Fruit fly (Drosophila melanogaster) whole organism, wandering third instar larva: ENCODE results near the gene CG12112.

Source experiments
- Abd-B ChIP-seq: fragments of >200 bp; optimal IDR thresholded peaks from 2 replicates; lab custom pipeline; 2017; ENCODE audit warnings: missing biosample characterization, missing genetic modification characterization
- CG32264 ChIP-seq: fragments of 200-800 bp; sonication (Bioruptor generic); optimal IDR thresholded peaks from 2 replicates; lab custom pipeline; 2016; ENCODE audit warnings: missing biosample characterization, missing genetic modification characterization
- CG9705 ChIP-seq: fragments of 200-800 bp; sonication (Bioruptor generic); optimal IDR thresholded peaks from 2 replicates; lab custom pipeline; 2018; ENCODE audit warnings: missing biosample characterization, mild to moderate bottlenecking, missing genetic modification characterization
- CrebA ChIP-seq: fragments of 200-800 bp; sonication (Bioruptor generic); optimal IDR thresholded peaks from 2 replicates; lab custom pipeline; 2016; ENCODE audit warnings: missing biosample characterization, mild to moderate bottlenecking, missing genetic modification characterization, borderline replicate concordance
- Dfd ChIP-seq: fragments of >200 bp; optimal IDR thresholded peaks from 2 replicates; lab custom pipeline; 2017; ENCODE audit warnings: missing biosample characterization, missing genetic modification characterization
- GATAd ChIP-seq: sonication (Bioruptor generic); optimal IDR thresholded peaks from 2 replicates; lab custom pipeline; 2016; ENCODE audit warnings: missing biosample characterization, missing genetic modification characterization
- HLH106 ChIP-seq: fragments of 200-800 bp; optimal IDR thresholded peaks from 3 replicates; lab custom pipeline; 2019; ENCODE audit warnings: missing biosample characterization, mild to moderate bottlenecking, missing genetic modification characterization, moderate library complexity
- Hnf4 ChIP-seq: fragments of 200-800 bp; sonication (Bioruptor generic); optimal IDR thresholded peaks from 2 replicates; lab custom pipeline; 2016; ENCODE audit warnings: missing biosample characterization, mild to moderate bottlenecking, missing genetic modification characterization
- Hr78 ChIP-seq: fragments of >200 bp; optimal IDR thresholded peaks from 2 replicates; lab custom pipeline; 2017; ENCODE audit warnings: missing biosample characterization, missing genetic modification characterization
- Hr83 ChIP-seq: fragments of 200-300 bp; sonication (Bioruptor generic); optimal IDR thresholded peaks from 2 replicates; lab custom pipeline; 2016; ENCODE audit warnings: missing biosample characterization, mild to moderate bottlenecking, missing genetic modification characterization, moderate library complexity; ENCODE audit not compliant: poor library complexity, severe bottlenecking
- Jra ChIP-seq: sonication (Bioruptor generic); optimal IDR thresholded peaks from 2 replicates; lab custom pipeline; 2016; ENCODE audit warnings: missing biosample characterization, missing genetic modification characterization
- Myc ChIP-seq: fragments of >200 bp; optimal IDR thresholded peaks from 2 replicates; lab custom pipeline; 2017
- N ChIP-seq: fragments of >200 bp; optimal IDR thresholded peaks from 2 replicates; lab custom pipeline; 2018; ENCODE audit warnings: missing biosample characterization, missing external identifiers, missing genetic modification characterization
- OdsH ChIP-seq: fragments of 200-800 bp; sonication (Bioruptor generic); optimal IDR thresholded peaks from 2 replicates; lab custom pipeline; 2016; ENCODE audit warnings: missing biosample characterization, mild to moderate bottlenecking, missing genetic modification characterization
- Rel ChIP-seq, 2 experiments: fragments of 200-800 bp; sonication (Bioruptor generic) in 1 of 2; optimal IDR thresholded peaks; 2 replicates in 1 of 2; 3 replicates in 1 of 2; lab custom pipeline; 2016 to 2019; ENCODE audit warnings: mild to moderate bottlenecking in 2 of 2, missing biosample characterization in 2 of 2, missing genetic modification characterization in 2 of 2, moderate library complexity in 1 of 2
- Sp1 ChIP-seq: fragments of 200-800 bp; sonication (Bioruptor generic); optimal IDR thresholded peaks from 3 replicates; lab custom pipeline; 2019; ENCODE audit warnings: missing biosample characterization, mild to moderate bottlenecking, missing genetic modification characterization, moderate library complexity
- Vsx2 ChIP-seq: fragments of 200-300, 225-300 bp; sonication (Bioruptor generic); optimal IDR thresholded peaks from 2 replicates; lab custom pipeline; 2018; ENCODE audit warnings: missing biosample characterization, missing genetic modification characterization; ENCODE audit not compliant: partially characterized antibody
- br ChIP-seq: fragments of 200-800 bp; sonication (Bioruptor generic); optimal IDR thresholded peaks from 2 replicates; lab custom pipeline; 2016; ENCODE audit warnings: missing biosample characterization, missing genetic modification characterization
- dl ChIP-seq, 2 experiments: fragments of 175-275, 200-275 bp in 1 of 2; fragments of 200-275 bp in 1 of 2; sonication (Bioruptor generic); optimal IDR thresholded peaks; lab custom pipeline; 2018; ENCODE audit warnings: mild to moderate bottlenecking in 2 of 2, missing biosample characterization in 2 of 2, missing genetic modification characterization in 2 of 2, moderate library complexity in 2 of 2; ENCODE audit not compliant: partially characterized antibody in 2 of 2, insufficient read depth in 1 of 2
- dmrt93B ChIP-seq: fragments of 200-800 bp; sonication (Bioruptor generic); optimal IDR thresholded peaks from 2 replicates; lab custom pipeline; 2018; ENCODE audit warnings: missing biosample characterization, mild to moderate bottlenecking, missing genetic modification characterization
- dsf ChIP-seq: sonication (Bioruptor generic); optimal IDR thresholded peaks from 2 replicates; lab custom pipeline; 2016; ENCODE audit warnings: missing biosample characterization, missing genetic modification characterization, borderline replicate concordance
- ey ChIP-seq: fragments of 200-800 bp; sonication (Bioruptor generic); optimal IDR thresholded peaks from 2 replicates; lab custom pipeline; 2016; ENCODE audit warnings: missing biosample characterization, missing genetic modification characterization
- foxo ChIP-seq, 2 experiments: fragments of 200-800 bp; sonication (Bioruptor generic); optimal IDR thresholded peaks; 2 replicates in 1 of 2; 3 replicates in 1 of 2; lab custom pipeline; 2016 to 2017; ENCODE audit warnings: missing biosample characterization in 2 of 2, missing genetic modification characterization in 2 of 2
- fru ChIP-seq: fragments of 200-800 bp; sonication (Bioruptor generic); optimal IDR thresholded peaks from 3 replicates; lab custom pipeline; 2016; ENCODE audit warnings: missing biosample characterization, mild to moderate bottlenecking, missing genetic modification characterization
- h ChIP-seq: fragments of 200-800 bp; sonication (Bioruptor generic); optimal IDR thresholded peaks from 3 replicates; lab custom pipeline; 2016; ENCODE audit warnings: missing biosample characterization, mild to moderate bottlenecking, missing genetic modification characterization
- lola ChIP-seq: fragments of >200 bp; optimal IDR thresholded peaks from 2 replicates; lab custom pipeline; 2017; ENCODE audit warnings: missing biosample characterization, missing genetic modification characterization
- psq ChIP-seq: fragments of 200-800 bp; sonication (Bioruptor generic); optimal IDR thresholded peaks from 3 replicates; lab custom pipeline; 2017; ENCODE audit warnings: missing biosample characterization, mild to moderate bottlenecking, missing genetic modification characterization, moderate library complexity
- rgr ChIP-seq: fragments of 200-800 bp; sonication (Bioruptor generic); optimal IDR thresholded peaks from 3 replicates; lab custom pipeline; 2016; ENCODE audit warnings: missing biosample characterization, mild to moderate bottlenecking, missing genetic modification characterization
- sage ChIP-seq: fragments of 200-800 bp; sonication (Bioruptor generic); optimal IDR thresholded peaks from 2 replicates; lab custom pipeline; 2016; ENCODE audit warnings: missing biosample characterization, mild to moderate bottlenecking, missing genetic modification characterization
- sv ChIP-seq: fragments of 200-800 bp; sonication (Bioruptor generic); optimal IDR thresholded peaks from 3 replicates; lab custom pipeline; 2016; ENCODE audit warnings: missing biosample characterization, missing genetic modification characterization
- tai ChIP-seq: sonication (Bioruptor generic); optimal IDR thresholded peaks from 2 replicates; lab custom pipeline; 2016; ENCODE audit warnings: missing biosample characterization, missing genetic modification characterization
- usp ChIP-seq: fragments of >200 bp; optimal IDR thresholded peaks from 2 replicates; lab custom pipeline; 2017; ENCODE audit warnings: missing biosample characterization, missing genetic modification characterization
- woc ChIP-seq: sonication (Bioruptor generic); optimal IDR thresholded peaks from 2 replicates; lab custom pipeline; 2016; ENCODE audit warnings: missing biosample characterization, mild to moderate bottlenecking, missing genetic modification characterization

Gene CG12112

DNA sequence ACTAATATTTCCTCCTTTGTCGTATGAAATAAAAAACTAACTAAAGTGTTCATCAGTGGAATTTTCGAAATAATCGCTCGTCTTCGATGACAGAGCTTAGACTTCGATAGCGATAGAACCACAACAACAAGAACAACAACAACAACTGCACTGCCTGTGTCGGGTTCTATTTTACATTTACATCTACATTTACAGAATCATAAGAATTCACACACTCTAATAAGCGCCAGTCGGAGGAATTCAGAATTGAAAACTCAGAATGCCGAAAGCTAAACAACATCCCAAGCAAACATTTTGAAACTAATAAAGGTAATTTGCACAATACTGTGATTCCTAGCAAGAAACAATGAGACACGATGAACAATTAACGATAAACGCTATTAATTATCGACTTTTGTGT, 5.7 kb downstream of the CG12112 start:
- no peak for TF ChIP-seq Hr83 (GFP tag; lab: Kevin White, UChicago)
- TF ChIP-seq N, result no peak
- TF ChIP-seq Hnf4, result no peak
- no peak for TF ChIP-seq woc (GFP tag; lab: Kevin White, UChicago)
- TF ChIP-seq Sp1 (GFP tag; lab: Kevin White, UChicago), result no peak
- no peak for TF ChIP-seq Jra (GFP tag; lab: Kevin White, UChicago)
- TF ChIP-seq Rel (GFP tag; optimal IDR thresholded peaks at IDR 0.05; lab: Kevin White, UChicago), result no peak
- no peak for TF ChIP-seq Rel (tag; optimal IDR thresholded peaks at IDR 0.05; lab: Kevin White, UChicago)
- no peak for TF ChIP-seq h (GFP tag; lab: Kevin White, UChicago)
- TF ChIP-seq dl (GFP tag; optimal IDR thresholded peaks at IDR 0.05; lab: Kevin White, UChicago; ENCODE audit: insufficient read depth in 1 of 2, partially characterized antibody in 2 of 2), result no peak

DNA sequence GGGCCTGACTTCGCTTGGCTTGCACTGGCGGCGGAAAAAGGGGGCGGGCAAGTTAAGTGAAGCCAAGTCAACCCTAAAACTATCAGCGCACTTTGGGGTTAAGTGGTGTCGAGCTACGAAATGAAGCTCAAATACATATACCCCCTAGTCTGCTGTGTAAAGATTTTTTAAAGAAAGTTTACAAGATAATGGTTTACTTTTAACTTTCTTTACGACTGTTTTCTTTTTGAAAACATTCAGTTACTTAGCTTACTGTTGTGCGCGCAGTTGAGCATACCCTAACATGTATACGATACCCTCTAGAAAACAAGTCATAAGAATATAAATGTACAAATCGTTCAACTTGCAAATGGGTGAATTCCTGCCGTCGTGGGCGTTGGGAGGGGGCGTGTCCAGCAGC, 17.3 kb downstream of the CG12112 start:
- TF ChIP-seq dl (GFP tag; optimal IDR thresholded peaks at IDR 0.05; lab: Kevin White, UChicago; ENCODE audit: insufficient read depth in 1 of 2, partially characterized antibody in 2 of 2) (no peak), br (GFP tag; lab: Kevin White, UChicago) (no peak), GATAd (GFP tag; lab: Kevin White, UChicago) (no peak), sv (GFP tag; lab: Kevin White, UChicago) (no peak), lola (GFP tag; lab: Kevin White, UChicago) (no peak), HLH106 (tag; lab: Kevin White, UChicago) (no peak), Hnf4 (no peak), N (no peak), sage (no peak), psq (GFP tag; lab: Kevin White, UChicago) (no peak), dsf (GFP tag; lab: Kevin White, UChicago) (no peak), tai (no peak), CG9705 (GFP tag; lab: Kevin White, UChicago) (no peak), OdsH (no peak), Sp1 (GFP tag; lab: Kevin White, UChicago) (no peak), Vsx2 (GFP tag; lab: Kevin White, UChicago) (no peak), Rel (GFP tag; optimal IDR thresholded peaks at IDR 0.05; lab: Kevin White, UChicago) (no peak), Rel (tag; optimal IDR thresholded peaks at IDR 0.05; lab: Kevin White, UChicago) (no peak), usp (GFP tag; lab: Kevin White, UChicago) (no peak)
- TF ChIP-seq, all 38 proteins: peak for 0

DNA sequence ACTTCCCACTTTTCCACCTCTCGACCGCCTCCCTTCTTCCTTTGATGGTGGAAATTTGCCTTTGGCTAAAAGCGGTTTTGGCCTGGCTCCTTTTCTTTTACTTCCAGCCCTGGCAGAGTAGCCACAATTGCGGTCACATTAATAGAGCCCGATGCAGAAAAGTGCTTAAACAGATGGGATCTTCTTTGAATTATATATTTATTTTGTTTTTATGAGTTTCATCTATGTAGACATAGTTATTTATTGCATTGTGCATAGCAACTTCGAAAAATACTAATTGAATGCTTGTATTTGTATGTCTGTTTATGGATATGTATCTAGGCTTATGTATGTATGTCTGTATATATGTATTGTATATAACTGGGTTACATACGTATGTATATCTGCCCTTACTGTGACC, 18.0 kb downstream of the CG12112 start:
- peak; percentile 25 for TF ChIP-seq ey
- no peak for TF ChIP-seq br (GFP tag; lab: Kevin White, UChicago)
- TF ChIP-seq fru, result peak; percentile 28
- peak; percentile 48 for TF ChIP-seq HLH106 (tag; lab: Kevin White, UChicago)
- no peak for TF ChIP-seq Hr83 (GFP tag; lab: Kevin White, UChicago)
- peak; percentile 15 for TF ChIP-seq h (GFP tag; lab: Kevin White, UChicago)
- TF ChIP-seq rgr (GFP tag; lab: Kevin White, UChicago), result no peak
- no peak for TF ChIP-seq Abd-B
- no peak for TF ChIP-seq usp (GFP tag; lab: Kevin White, UChicago)
- TF ChIP-seq foxo (GFP tag; optimal IDR thresholded peaks at IDR 0.05; lab: Kevin White, UChicago), result peak in 1 of 2 experiments; percentile 45
- peak; percentile 46 for TF ChIP-seq Sp1 (GFP tag; lab: Kevin White, UChicago)
- TF ChIP-seq Hr78, result no peak
- TF ChIP-seq Hnf4, result no peak

DNA sequence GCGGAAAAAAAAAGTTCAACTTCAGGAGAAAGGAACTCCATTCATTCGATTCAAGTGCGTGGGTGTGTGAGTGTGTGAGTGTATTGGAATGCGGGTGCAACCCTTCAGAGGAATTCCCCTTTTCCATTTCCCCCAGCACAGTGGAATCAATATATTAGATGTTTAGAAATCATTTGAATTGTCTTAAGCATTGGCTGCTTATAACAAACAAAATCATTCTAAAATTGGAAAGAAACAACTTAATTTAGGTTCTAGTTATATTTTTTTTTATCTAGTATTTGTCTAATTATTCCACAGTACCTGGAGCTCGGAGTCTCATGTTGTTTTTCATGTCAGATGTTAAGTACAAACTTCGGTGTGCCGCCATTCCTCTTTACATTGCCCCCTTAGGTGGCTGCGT, 21.0 kb downstream of the CG12112 start:
- peak; percentile 42 for TF ChIP-seq HLH106 (tag; lab: Kevin White, UChicago)
- TF ChIP-seq CG32264, result no peak
- TF ChIP-seq Sp1 (GFP tag; lab: Kevin White, UChicago), result peak; percentile 25
- peak; percentile 31 for TF ChIP-seq h (GFP tag; lab: Kevin White, UChicago)
- TF ChIP-seq rgr (GFP tag; lab: Kevin White, UChicago), result peak; percentile 14
- no peak for TF ChIP-seq ey
- TF ChIP-seq OdsH, result no peak

DNA sequence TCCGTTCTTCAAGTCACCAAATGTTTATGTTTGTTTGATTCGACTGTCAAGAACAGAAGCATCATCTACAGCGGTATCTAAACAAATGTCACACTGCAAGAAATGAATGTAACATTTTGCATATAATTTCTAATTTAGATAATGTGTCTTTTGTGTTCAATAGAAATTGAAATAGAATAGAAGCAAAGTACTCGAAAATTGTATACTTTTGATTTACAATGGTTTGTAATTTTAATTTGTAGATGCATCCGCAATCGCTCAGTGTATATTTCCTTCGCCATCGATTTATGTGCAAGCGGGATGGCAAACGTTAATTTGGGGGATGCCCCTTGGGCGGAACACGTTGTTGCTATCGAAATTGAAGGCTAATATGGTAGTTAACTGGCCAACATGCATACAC, 21.8 kb downstream of the CG12112 start:
- TF ChIP-seq CrebA (GFP tag; lab: Kevin White, UChicago) (no peak), HLH106 (tag; lab: Kevin White, UChicago) (peak; percentile 23), CG9705 (GFP tag; lab: Kevin White, UChicago) (no peak), Dfd (GFP tag; lab: Kevin White, UChicago) (no peak), Hr78 (no peak), GATAd (GFP tag; lab: Kevin White, UChicago) (no peak), tai (no peak), usp (GFP tag; lab: Kevin White, UChicago) (no peak), dsf (GFP tag; lab: Kevin White, UChicago) (no peak), CG32264 (no peak), OdsH (no peak), Vsx2 (GFP tag; lab: Kevin White, UChicago) (no peak), Hnf4 (peak; percentile 21), foxo (GFP tag; optimal IDR thresholded peaks at IDR 0.05; lab: Kevin White, UChicago) (peak in 1 of 2 experiments; percentile 46), h (GFP tag; lab: Kevin White, UChicago) (peak; percentile 17), sage (no peak), dmrt93B (no peak), sv (GFP tag; lab: Kevin White, UChicago) (no peak), Rel (GFP tag; optimal IDR thresholded peaks at IDR 0.05; lab: Kevin White, UChicago) (no peak), Rel (tag; optimal IDR thresholded peaks at IDR 0.05; lab: Kevin White, UChicago) (no peak), fru (peak; percentile 33), psq (GFP tag; lab: Kevin White, UChicago) (no peak), ey (peak; percentile 40), woc (GFP tag; lab: Kevin White, UChicago) (no peak), br (GFP tag; lab: Kevin White, UChicago) (no peak), Sp1 (GFP tag; lab: Kevin White, UChicago) (peak; percentile 22), Jra (GFP tag; lab: Kevin White, UChicago) (no peak), rgr (GFP tag; lab: Kevin White, UChicago) (peak; percentile 3), Abd-B (no peak), Myc (lab: Kevin White, UChicago) (no peak), dl (GFP tag; optimal IDR thresholded peaks at IDR 0.05; lab: Kevin White, UChicago; ENCODE audit: insufficient read depth in 1 of 2, partially characterized antibody in 2 of 2) (no peak)
